Worm (Caenorhabditis elegans) whole organism, L3 larva: ENCODE data around the gene gpd-3.

ENCODE experiments used
- elt-3 ChIP-seq, 3 experiments: fragments of 150-350 bp in 1 of 3; sonication (generic microtip) in 2 of 3; optimal IDR thresholded peaks; 2 replicates in 2 of 3; 4 replicates in 1 of 3; lab custom pipeline; 2014 to 2017; ENCODE audit warnings: missing biosample characterization in 3 of 3, missing genetic modification characterization in 3 of 3
- fos-1 ChIP-seq: fragments of 150-350 bp; optimal IDR thresholded peaks from 2 replicates; lab custom pipeline; 2014; ENCODE audit warnings: missing biosample characterization, missing genetic modification characterization
- nfya-1 ChIP-seq: sonication (generic microtip); optimal IDR thresholded peaks from 2 replicates; lab custom pipeline; 2017; ENCODE audit warnings: missing genetic modification characterization, mild to moderate bottlenecking, missing compliant biosample characterization, antibody characterized with exemption, moderate library complexity; ENCODE audit not compliant: insufficient read depth
- nhr-76 ChIP-seq: fragments of 150-350 bp; sonication (generic microtip); optimal IDR thresholded peaks from 5 replicates; lab custom pipeline; 2014; ENCODE audit warnings: missing biosample characterization, missing genetic modification characterization
- snpc-4 ChIP-seq: fragments of 150-350 bp; optimal IDR thresholded peaks from 2 replicates; lab custom pipeline; 2014; ENCODE audit warnings: missing biosample characterization, missing genetic modification characterization
- tbx-2 ChIP-seq: sonication (generic microtip); optimal IDR thresholded peaks from 2 replicates; lab custom pipeline; 2016; ENCODE audit warnings: mild to moderate bottlenecking, missing genetic modification characterization, missing compliant biosample characterization
- ztf-11 ChIP-seq: fragments of 150-350 bp; optimal IDR thresholded peaks from 2 replicates; lab custom pipeline; 2014; ENCODE audit warnings: missing biosample characterization, missing genetic modification characterization

- no peak for TF ChIP-seq elt-3 (tag; optimal IDR thresholded peaks at IDR 0.05; lab: Kevin White, UChicago)
- TF ChIP-seq nfya-1 (tag; lab: Kevin White, UChicago), result no peak
- TF ChIP-seq tbx-2 (tag; lab: Kevin White, UChicago), result no peak
- no peak for TF ChIP-seq snpc-4
- TF ChIP-seq ztf-11, result no peak
- no peak for TF ChIP-seq nhr-76
- no peak for TF ChIP-seq fos-1
Measured at ce11 chrX:3102165-3102564, 11.0 kb downstream of the gpd-3 start, which contains the start of gene ztf-13.
